Worm (Caenorhabditis elegans): ENCODE results near the gene C04E12.2.
"Not testable (repeated sequence)": the region's sequence is repeated elsewhere in the genome, so short reads cannot be mapped to it uniquely, and the experiment has no call there.

The C04E12.2 gene

ce11 chrV:3367773-3368172, at the start of gene C04E12.2:
TSS of gene C04E12.2 (plus strand) at chrV:3368073.
- not testable (repeated sequence) for TF ChIP-seq hmg-4 (GFP tag; optimal IDR thresholded peaks at IDR 0.05); ama-1 (optimal IDR thresholded peaks at IDR 0.05); scrt-1 (GFP tag; IDR thresholded peaks at IDR 0.05)

ce11 chrV:3318975-3319374, 48.9 kb upstream of the C04E12.2 start, which contains the start of gene F35F10.13:
TSS of gene F35F10.13 (minus strand) at chrV:3319075.
- TF ChIP-seq F13C5.2 (tag; optimal IDR thresholded peaks at IDR 0.05): no peak
- no peak for TF ChIP-seq tbx-11 (GFP tag; IDR thresholded peaks at IDR 0.05)
- TF ChIP-seq scrt-1 (GFP tag; IDR thresholded peaks at IDR 0.05): no peak
- TF ChIP-seq ceh-36 (tag; optimal IDR thresholded peaks at IDR 0.05): no peak
- TF ChIP-seq hnd-1 (tag; optimal IDR thresholded peaks at IDR 0.05): no peak
- TF ChIP-seq B0310.2 (tag; optimal IDR thresholded peaks at IDR 0.05): no peak
- TF ChIP-seq ets-7 (tag; optimal IDR thresholded peaks at IDR 0.05): no peak
- no peak for TF ChIP-seq hmg-4 (GFP tag; optimal IDR thresholded peaks at IDR 0.05)

- TF ChIP-seq ets-7 (tag; optimal IDR thresholded peaks at IDR 0.05): no peak
- TF ChIP-seq sea-1 (GFP tag; conservative IDR thresholded peaks at IDR 0.05): no peak
- TF ChIP-seq ama-1 (optimal IDR thresholded peaks at IDR 0.05): no peak
- TF ChIP-seq flt-1 (GFP tag; IDR thresholded peaks at IDR 0.05): no peak
- no peak for TF ChIP-seq tra-4 (tag; optimal IDR thresholded peaks at IDR 0.05)
- no peak for TF ChIP-seq scrt-1 (GFP tag; IDR thresholded peaks at IDR 0.05)
- TF ChIP-seq B0310.2 (tag; optimal IDR thresholded peaks at IDR 0.05): no peak
- TF ChIP-seq hnd-1 (tag; optimal IDR thresholded peaks at IDR 0.05): no peak
- TF ChIP-seq ceh-13 (GFP tag; optimal IDR thresholded peaks at IDR 0.05): no peak
These were observed 47.9 kb upstream of the C04E12.2 start, which contains the start of gene F35F10.14 for ce11 chrV:3320005-3320404. TSS of gene F35F10.14 (minus strand) at chrV:3320105.

ce11 chrV:3320432-3320831, 47.4 kb upstream of the C04E12.2 start, which contains the start of gene C17B7.14:
TSS of gene C17B7.14 (minus strand) at chrV:3320532.
- no peak for TF ChIP-seq hnd-1 (tag; optimal IDR thresholded peaks at IDR 0.05)
- TF ChIP-seq flt-1 (GFP tag; IDR thresholded peaks at IDR 0.05): no peak
- TF ChIP-seq sea-1 (GFP tag; conservative IDR thresholded peaks at IDR 0.05): no peak
- no peak for TF ChIP-seq hmbx-1 (tag; optimal IDR thresholded peaks at IDR 0.05)

DNA sequence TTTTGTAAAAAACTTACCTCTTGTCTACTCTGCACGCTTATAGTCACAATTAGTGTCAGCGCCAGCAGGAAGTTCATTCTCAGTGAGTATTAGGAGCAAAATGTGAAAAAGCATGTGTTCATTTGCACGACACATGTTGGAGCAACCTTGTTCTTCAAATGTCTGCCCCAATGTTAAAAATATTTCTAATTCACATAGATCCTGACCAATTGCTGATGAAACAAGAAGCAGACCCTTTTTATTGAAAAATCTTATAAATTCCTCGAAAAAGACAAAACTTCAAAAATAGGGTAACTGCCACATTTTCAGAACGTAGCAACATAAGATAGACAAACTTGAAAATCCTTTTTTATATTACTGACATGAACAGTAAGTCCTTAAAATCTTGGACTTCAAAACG, 43.7 kb upstream of the C04E12.2 start, which contains the start of gene C17B7.8:
TSS of gene C17B7.8 (minus strand) at position 101 of the 400 bp plus-strand sequence.
- TF ChIP-seq ceh-36 (tag; optimal IDR thresholded peaks at IDR 0.05): no peak
- TF ChIP-seq sea-1 (GFP tag; conservative IDR thresholded peaks at IDR 0.05): no peak
- TF ChIP-seq tbx-37 (GFP tag; conservative IDR thresholded peaks at IDR 0.05): no peak
- TF ChIP-seq ama-1 (optimal IDR thresholded peaks at IDR 0.05): no peak
- no peak for TF ChIP-seq tra-4 (tag; optimal IDR thresholded peaks at IDR 0.05)
- no peak for TF ChIP-seq flt-1 (GFP tag; IDR thresholded peaks at IDR 0.05)
- no peak for TF ChIP-seq F13C5.2 (tag; optimal IDR thresholded peaks at IDR 0.05)
- TF ChIP-seq tbx-11 (GFP tag; IDR thresholded peaks at IDR 0.05): no peak
- TF ChIP-seq hmg-4 (GFP tag; optimal IDR thresholded peaks at IDR 0.05): no peak
- no peak for TF ChIP-seq ceh-13 (GFP tag; optimal IDR thresholded peaks at IDR 0.05)
- no peak for TF ChIP-seq pes-1 (GFP tag; IDR thresholded peaks at IDR 0.05)
- TF ChIP-seq ets-7 (tag; optimal IDR thresholded peaks at IDR 0.05): no peak
- no peak for TF ChIP-seq B0310.2 (tag; optimal IDR thresholded peaks at IDR 0.05)
- no peak for TF ChIP-seq hmbx-1 (tag; optimal IDR thresholded peaks at IDR 0.05)
- TF ChIP-seq aly-1 (tag; optimal IDR thresholded peaks at IDR 0.05): no peak
- TF ChIP-seq scrt-1 (GFP tag; IDR thresholded peaks at IDR 0.05): no peak
- TF ChIP-seq hnd-1 (tag; optimal IDR thresholded peaks at IDR 0.05): no peak

- no peak for TF ChIP-seq sea-1 (GFP tag; conservative IDR thresholded peaks at IDR 0.05)
- TF ChIP-seq tbx-11 (GFP tag; IDR thresholded peaks at IDR 0.05): no peak
- TF ChIP-seq hmg-4 (GFP tag; optimal IDR thresholded peaks at IDR 0.05): no peak
- TF ChIP-seq tra-4 (tag; optimal IDR thresholded peaks at IDR 0.05): no peak
- TF ChIP-seq ceh-13 (GFP tag; optimal IDR thresholded peaks at IDR 0.05): no peak
- TF ChIP-seq tbx-37 (GFP tag; conservative IDR thresholded peaks at IDR 0.05): no peak
- TF ChIP-seq aly-1 (tag; optimal IDR thresholded peaks at IDR 0.05): no peak
- TF ChIP-seq ceh-36 (tag; optimal IDR thresholded peaks at IDR 0.05): no peak
- TF ChIP-seq F13C5.2 (tag; optimal IDR thresholded peaks at IDR 0.05): no peak
- no peak for TF ChIP-seq hnd-1 (tag; optimal IDR thresholded peaks at IDR 0.05)
- TF ChIP-seq pes-1 (GFP tag; IDR thresholded peaks at IDR 0.05): no peak
- no peak for TF ChIP-seq scrt-1 (GFP tag; IDR thresholded peaks at IDR 0.05)
- no peak for TF ChIP-seq B0310.2 (tag; optimal IDR thresholded peaks at IDR 0.05)
- TF ChIP-seq hmbx-1 (tag; optimal IDR thresholded peaks at IDR 0.05): no peak
These were observed 35.9 kb upstream of the C04E12.2 start, which contains the start of gene C17B7.9 for ce11 chrV:3332023-3332422. TSS of gene C17B7.9 (minus strand) at chrV:3332123.

- TF ChIP-seq pes-1 (GFP tag; IDR thresholded peaks at IDR 0.05) (no peak), scrt-1 (GFP tag; IDR thresholded peaks at IDR 0.05) (no peak), ceh-13 (GFP tag; optimal IDR thresholded peaks at IDR 0.05) (no peak), tra-4 (tag; optimal IDR thresholded peaks at IDR 0.05) (no peak)
These were observed 34.5 kb upstream of the C04E12.2 start, which contains the start of gene C17B7.5 for ce11 chrV:3333334-3333733. TSS of gene C17B7.5 (plus strand) at chrV:3333634.

ce11 chrV:3339009-3339408, 28.9 kb upstream of the C04E12.2 start, which contains the start of gene C17B7.4:
TSS of gene C17B7.4 (plus strand) at chrV:3339309.
- no peak for TF ChIP-seq hmg-4 (GFP tag; optimal IDR thresholded peaks at IDR 0.05)
- TF ChIP-seq tbx-11 (GFP tag; IDR thresholded peaks at IDR 0.05): no peak
- TF ChIP-seq ama-1 (optimal IDR thresholded peaks at IDR 0.05): no peak
- no peak for TF ChIP-seq F13C5.2 (tag; optimal IDR thresholded peaks at IDR 0.05)
- TF ChIP-seq ceh-13 (GFP tag; optimal IDR thresholded peaks at IDR 0.05): no peak
- no peak for TF ChIP-seq scrt-1 (GFP tag; IDR thresholded peaks at IDR 0.05)
- TF ChIP-seq B0310.2 (tag; optimal IDR thresholded peaks at IDR 0.05): no peak
- no peak for TF ChIP-seq hnd-1 (tag; optimal IDR thresholded peaks at IDR 0.05)
- TF ChIP-seq ets-7 (tag; optimal IDR thresholded peaks at IDR 0.05): no peak
- no peak for TF ChIP-seq tra-4 (tag; optimal IDR thresholded peaks at IDR 0.05)
- no peak for TF ChIP-seq aly-1 (tag; optimal IDR thresholded peaks at IDR 0.05)
- TF ChIP-seq pes-1 (GFP tag; IDR thresholded peaks at IDR 0.05): no peak
- no peak for TF ChIP-seq sea-1 (GFP tag; conservative IDR thresholded peaks at IDR 0.05)
- TF ChIP-seq hmbx-1 (tag; optimal IDR thresholded peaks at IDR 0.05): no peak
